Worm (Caenorhabditis elegans): ENCODE results near the gene acbp-4.

- no peak for TF ChIP-seq nhr-11 (tag; optimal IDR thresholded peaks at IDR 0.05)
- TF ChIP-seq nhr-237 (tag; optimal IDR thresholded peaks at IDR 0.05) = no peak
- TF ChIP-seq unc-55 (GFP tag; optimal IDR thresholded peaks at IDR 0.05) = no peak
- TF ChIP-seq elt-1 (tag; optimal IDR thresholded peaks at IDR 0.05) = no peak
Observed at ce11 chrIII:7343389-7343788, 34.5 kb upstream of the acbp-4 start, which contains the start of gene F08F8.6.

All from whole organism, L2 larva.